Fruit fly (Drosophila melanogaster) whole organism, embryonic: ENCODE data around the gene CG9328.

Experiments used
- Antp ChIP-seq: fragments of 200-800 bp; sonication (Bioruptor generic); optimal IDR thresholded peaks from 3 replicates; lab custom pipeline; 2016; ENCODE audit warnings: missing biosample characterization, missing genetic modification characterization
- CG10321 ChIP-seq: fragments of 200-800 bp; sonication (Bioruptor generic); IDR thresholded peaks from 2 replicates; pipeline ENCODE4 v1.3.6; 2022; ENCODE audit warnings: missing biosample characterization, missing genetic modification characterization
- CG11504 ChIP-seq: fragments of 200-800 bp; sonication (Bioruptor generic); optimal IDR thresholded peaks from 3 replicates; lab custom pipeline; 2019; ENCODE audit warnings: missing biosample characterization, mild to moderate bottlenecking, missing genetic modification characterization, moderate library complexity
- CG11696 ChIP-seq: fragments of 200-800 bp; sonication (Bioruptor generic); IDR thresholded peaks from 2 replicates; pipeline ENCODE4 v1.3.6; 2022; ENCODE audit warnings: missing biosample characterization, missing genetic modification characterization
- CG12659 ChIP-seq: fragments of 200-800 bp; sonication (Bioruptor generic); optimal IDR thresholded peaks from 3 replicates; lab custom pipeline; 2017; ENCODE audit warnings: mild to moderate bottlenecking, missing biosample characterization, missing genetic modification reagents, missing genetic modification characterization
- CG13424 ChIP-seq: fragments of 200-800 bp; sonication (Bioruptor generic); optimal IDR thresholded peaks from 2 replicates; lab custom pipeline; 2019; ENCODE audit warnings: missing biosample characterization, mild to moderate bottlenecking, missing genetic modification characterization, moderate library complexity
- CG13894 ChIP-seq: fragments of 200-800 bp; sonication (Bioruptor generic); optimal IDR thresholded peaks from 3 replicates; lab custom pipeline; 2018; ENCODE audit warnings: missing biosample characterization, mild to moderate bottlenecking, missing genetic modification characterization, moderate library complexity
- CG15696 ChIP-seq: fragments of 200-800 bp; sonication (Bioruptor generic); optimal IDR thresholded peaks from 2 replicates; lab custom pipeline; 2019; ENCODE audit warnings: missing biosample characterization, mild to moderate bottlenecking, missing genetic modification characterization, moderate library complexity
- CG17385 ChIP-seq: fragments of 200-800 bp; sonication (Bioruptor generic); optimal IDR thresholded peaks from 3 replicates; lab custom pipeline; 2018; ENCODE audit warnings: missing biosample characterization, mild to moderate bottlenecking, missing genetic modification characterization
- CG2678 ChIP-seq: fragments of 200-800 bp; sonication (Bioruptor generic); optimal IDR thresholded peaks from 3 replicates; lab custom pipeline; 2019; ENCODE audit warnings: missing biosample characterization, mild to moderate bottlenecking, missing genetic modification characterization, moderate library complexity
- CG31388 ChIP-seq: fragments of 200-800 bp; sonication (Bioruptor generic); optimal IDR thresholded peaks from 2 replicates; lab custom pipeline; 2016; ENCODE audit warnings: missing biosample characterization, missing genetic modification characterization
- CG4820 ChIP-seq: fragments of 200-800 bp; sonication (Bioruptor generic); optimal IDR thresholded peaks from 3 replicates; lab custom pipeline; 2016; ENCODE audit warnings: missing biosample characterization, missing genetic modification characterization
- CG6272 ChIP-seq: fragments of 200-800 bp; sonication (Bioruptor generic); IDR thresholded peaks from 2 replicates; pipeline ENCODE4 v1.3.6; 2022; ENCODE audit warnings: missing biosample characterization, missing genetic modification characterization
- CG7271 ChIP-seq: fragments of 200-800 bp; sonication (Bioruptor generic); optimal IDR thresholded peaks from 2 replicates; lab custom pipeline; 2018; ENCODE audit warnings: missing biosample characterization, mild to moderate bottlenecking, missing genetic modification characterization, moderate library complexity
- CG7357 ChIP-seq: fragments of 200-800 bp; sonication (Bioruptor generic); IDR thresholded peaks from 3 replicates; pipeline ENCODE4 v1.3.6; 2022; ENCODE audit warnings: missing biosample characterization, missing genetic modification characterization
- CG7839 ChIP-seq: fragments of 200-800 bp; sonication (Bioruptor generic); optimal IDR thresholded peaks from 3 replicates; lab custom pipeline; 2018; ENCODE audit warnings: missing biosample characterization, mild to moderate bottlenecking, missing genetic modification characterization, moderate library complexity
- D ChIP-seq, 2 experiments: fragments of 200-800 bp in 1 of 2; fragments of >200 bp in 1 of 2; sonication (Bioruptor generic) in 1 of 2; optimal IDR thresholded peaks; 2 replicates in 1 of 2; 3 replicates in 1 of 2; lab custom pipeline; 2017; ENCODE audit warnings: mild to moderate bottlenecking in 1 of 2, missing biosample characterization in 1 of 2, missing genetic modification characterization in 1 of 2, missing genetic modification reagents in 1 of 2
- D19B ChIP-seq: fragments of 200-800 bp; sonication (Bioruptor generic); optimal IDR thresholded peaks from 2 replicates; lab custom pipeline; 2017; ENCODE audit warnings: missing biosample characterization, mild to moderate bottlenecking, missing genetic modification characterization
- Dip3 ChIP-seq: fragments of 200-800 bp; sonication (Bioruptor generic); optimal IDR thresholded peaks from 3 replicates; lab custom pipeline; 2016; ENCODE audit warnings: missing biosample characterization, missing genetic modification characterization
- E2f1 ChIP-seq: fragments of 200-800 bp; sonication (Bioruptor generic); IDR thresholded peaks from 2 replicates; pipeline ENCODE4 v1.3.6; 2022; ENCODE audit warnings: missing biosample characterization, missing genetic modification characterization
- Fer1 ChIP-seq: fragments of 200-800 bp; sonication (Bioruptor generic); optimal IDR thresholded peaks from 2 replicates; lab custom pipeline; 2017; ENCODE audit warnings: missing biosample characterization, mild to moderate bottlenecking, missing genetic modification characterization
- Pdp1 ChIP-seq, 2 experiments: fragments of 200-800 bp; sonication (Bioruptor generic); optimal IDR thresholded peaks; 3 replicates each; lab custom pipeline; 2016; ENCODE audit warnings: missing biosample characterization in 2 of 2, missing genetic modification characterization in 2 of 2, mild to moderate bottlenecking in 1 of 2, moderate library complexity in 1 of 2
- Sox100B ChIP-seq: fragments of 200-800 bp; sonication (Bioruptor generic); optimal IDR thresholded peaks from 3 replicates; lab custom pipeline; 2018; ENCODE audit warnings: missing biosample characterization, mild to moderate bottlenecking, missing genetic modification characterization
- Stat92E ChIP-seq, 3 experiments: fragments of >200 bp in 2 of 3; fragments of 200-800 bp in 1 of 3; sonication (Bioruptor generic) in 1 of 3; optimal IDR thresholded peaks; 2 replicates each; lab custom pipeline; 2017 to 2019; ENCODE audit warnings: missing biosample characterization in 3 of 3, missing genetic modification characterization in 3 of 3, mild to moderate bottlenecking in 1 of 3, moderate library complexity in 1 of 3
- ab ChIP-seq: fragments of 200-800 bp; sonication (Bioruptor generic); optimal IDR thresholded peaks from 2 replicates; lab custom pipeline; 2016; ENCODE audit warnings: missing biosample characterization, missing genetic modification characterization
- amos ChIP-seq: fragments of 200-800 bp; sonication (Bioruptor generic); IDR thresholded peaks from 2 replicates; pipeline ENCODE4 v1.3.6; 2022; ENCODE audit warnings: missing biosample characterization, missing genetic modification characterization; ENCODE audit not compliant: partially characterized antibody
- ato ChIP-seq: fragments of 200-800 bp; sonication (Bioruptor generic); IDR thresholded peaks from 2 replicates; pipeline ENCODE4 v1.3.6; 2022; ENCODE audit warnings: missing biosample characterization, missing genetic modification characterization; ENCODE audit not compliant: partially characterized antibody
- caup ChIP-seq: fragments of 200-800 bp; sonication (Bioruptor generic); optimal IDR thresholded peaks from 3 replicates; lab custom pipeline; 2017; ENCODE audit warnings: missing biosample characterization, mild to moderate bottlenecking, missing genetic modification characterization, moderate library complexity; ENCODE audit not compliant: severe bottlenecking
- chn ChIP-seq: fragments of 200-800 bp; sonication (Bioruptor generic); optimal IDR thresholded peaks from 2 replicates; lab custom pipeline; 2016; ENCODE audit warnings: missing biosample characterization, missing genetic modification characterization
- crp ChIP-seq, 2 experiments: fragments of 200-800 bp; sonication (Bioruptor generic); optimal IDR thresholded peaks; 2 replicates in 1 of 2; 3 replicates in 1 of 2; lab custom pipeline; 2017; ENCODE audit warnings: missing biosample characterization in 2 of 2, missing genetic modification characterization in 2 of 2, mild to moderate bottlenecking in 1 of 2, moderate library complexity in 1 of 2
- fd102C ChIP-seq: fragments of 200-800 bp; sonication (Bioruptor generic); optimal IDR thresholded peaks from 2 replicates; lab custom pipeline; 2018; ENCODE audit warnings: missing biosample characterization, mild to moderate bottlenecking, missing genetic modification characterization, moderate library complexity
- ftz-f1 ChIP-seq: fragments of 200-800 bp; sonication (Bioruptor generic); optimal IDR thresholded peaks from 2 replicates; lab custom pipeline; 2016; ENCODE audit warnings: missing biosample characterization, missing genetic modification characterization
- gt ChIP-seq: fragments of 200-800 bp; sonication (Bioruptor generic); IDR thresholded peaks from 2 replicates; pipeline ENCODE4 v1.3.6; 2022; ENCODE audit warnings: missing biosample characterization, missing genetic modification characterization
- ham ChIP-seq: fragments of 200-800 bp; sonication (Bioruptor generic); IDR thresholded peaks from 2 replicates; pipeline ENCODE4 v1.3.6; 2022; ENCODE audit warnings: missing biosample characterization, missing genetic modification characterization
- jigr1 ChIP-seq: fragments of 200-800 bp; sonication (Bioruptor generic); IDR thresholded peaks from 3 replicates; pipeline ENCODE4 v1.3.6; 2022; ENCODE audit warnings: missing biosample characterization, missing genetic modification characterization
- lilli ChIP-seq: fragments of 200-800 bp; sonication (Bioruptor generic); optimal IDR thresholded peaks from 3 replicates; lab custom pipeline; 2016; ENCODE audit warnings: missing biosample characterization, missing genetic modification characterization
- odd ChIP-seq: fragments of 200-800 bp; sonication (Bioruptor generic); optimal IDR thresholded peaks from 2 replicates; lab custom pipeline; 2017; ENCODE audit warnings: missing biosample characterization, mild to moderate bottlenecking, missing genetic modification characterization
- peb ChIP-seq: fragments of 200-800 bp; sonication (Bioruptor generic); IDR thresholded peaks from 2 replicates; pipeline ENCODE4 v1.3.6; 2022; ENCODE audit warnings: missing biosample characterization, missing genetic modification characterization
- pros ChIP-seq: fragments of 200-800 bp; sonication (Bioruptor generic); optimal IDR thresholded peaks from 3 replicates; lab custom pipeline; 2019; ENCODE audit warnings: missing biosample characterization, mild to moderate bottlenecking, missing genetic modification characterization, moderate library complexity
- repo ChIP-seq: fragments of 200-800 bp; sonication (Bioruptor generic); optimal IDR thresholded peaks from 2 replicates; lab custom pipeline; 2016; ENCODE audit warnings: missing biosample characterization, missing genetic modification characterization
- row ChIP-seq: fragments of 200-800 bp; sonication (Bioruptor generic); IDR thresholded peaks from 3 replicates; pipeline ENCODE4 v1.3.6; 2022; ENCODE audit warnings: missing biosample characterization, missing genetic modification characterization
- sna ChIP-seq: fragments of 200-800 bp; sonication (Bioruptor generic); IDR thresholded peaks from 2 replicates; pipeline ENCODE4 v1.3.6; 2022; ENCODE audit warnings: missing biosample characterization, missing genetic modification characterization; ENCODE audit not compliant: partially characterized antibody
- stwl ChIP-seq: fragments of 200-800 bp; sonication (Bioruptor generic); optimal IDR thresholded peaks from 3 replicates; lab custom pipeline; 2018; ENCODE audit warnings: missing biosample characterization, mild to moderate bottlenecking, missing genetic modification characterization, moderate library complexity
- ttk ChIP-seq: fragments of 200-800 bp; sonication (Bioruptor generic); IDR thresholded peaks from 2 replicates; pipeline ENCODE4 v2.1.2; 2022; ENCODE audit warnings: missing biosample characterization, missing genetic modification characterization
- wor ChIP-seq: fragments of 200-800 bp; sonication (Bioruptor generic); IDR thresholded peaks from 2 replicates; pipeline ENCODE4 v1.3.6; 2022; ENCODE audit warnings: missing biosample characterization, missing genetic modification characterization
- zen ChIP-seq: fragments of 200-800 bp; sonication (Bioruptor generic); optimal IDR thresholded peaks from 3 replicates; lab custom pipeline; 2018; ENCODE audit warnings: missing biosample characterization, mild to moderate bottlenecking, missing genetic modification characterization, moderate library complexity
- zf30C ChIP-seq: fragments of 200-800 bp; sonication (Bioruptor generic); optimal IDR thresholded peaks from 3 replicates; lab custom pipeline; 2018; ENCODE audit warnings: missing biosample characterization, mild to moderate bottlenecking, missing genetic modification characterization

Gene CG9328

dm6 chr2L:20805624-20806339 is 8.3 kb downstream of the CG9328 start (continued):
- peak in 1 of 2 experiments; percentile 55 for TF ChIP-seq crp (GFP tag; optimal IDR thresholded peaks at IDR 0.05; lab: Kevin White, UChicago)
- TF ChIP-seq fd102C (GFP tag; lab: Kevin White, UChicago): peak; percentile 65
- peak; percentile 81 for TF ChIP-seq CG11696 (GFP tag; lab: Robert Waterston, UW)
- peak; percentile 98 for TF ChIP-seq Fer1 (GFP tag; lab: Kevin White, UChicago)
- TF ChIP-seq Pdp1 (GFP tag; optimal IDR thresholded peaks at IDR 0.05; lab: Kevin White, UChicago): peak; percentile 64 to 83
- peak; percentile 95 for TF ChIP-seq E2f1 (GFP tag; lab: Robert Waterston, UW)
- TF ChIP-seq CG7271 (tag; lab: Kevin White, UChicago): peak; percentile 67
- TF ChIP-seq zf30C: no peak
- TF ChIP-seq amos (GFP tag; lab: Robert Waterston, UW): peak; percentile 29; the same call in 1 of the 2 replicates
- TF ChIP-seq peb (GFP tag; lab: Robert Waterston, UW): peak; percentile 87
- TF ChIP-seq CG15696 (tag; lab: Kevin White, UChicago): peak; percentile 84
- peak; percentile 99 for TF ChIP-seq row
- peak; percentile 90 for TF ChIP-seq CG4820
- peak; percentile 94 for TF ChIP-seq caup (GFP tag; lab: Kevin White, UChicago)
- peak; percentile 97 for TF ChIP-seq CG2678 (tag; lab: Kevin White, UChicago)
- TF ChIP-seq CG17385: peak; percentile 92
- TF ChIP-seq CG31388 (GFP tag; lab: Kevin White, UChicago): peak; percentile 89
- TF ChIP-seq repo (GFP tag; lab: Kevin White, UChicago): peak; percentile 21
- TF ChIP-seq lilli (GFP tag; lab: Kevin White, UChicago): peak; percentile 95
- peak; percentile 90 for TF ChIP-seq jigr1 (GFP tag; lab: Robert Waterston, UW)
- peak in 1 of 3 experiments; percentile 87 for TF ChIP-seq Stat92E (GFP tag; optimal IDR thresholded peaks at IDR 0.05; lab: Kevin White, UChicago)
- peak; percentile 30 for TF ChIP-seq ab
- peak; percentile 95 for TF ChIP-seq CG13424 (tag; lab: Kevin White, UChicago)
- peak; percentile 65 for TF ChIP-seq ftz-f1 (GFP tag; lab: Kevin White, UChicago)
- peak; percentile 92 for TF ChIP-seq Sox100B (GFP tag; lab: Kevin White, UChicago)
- TF ChIP-seq sna (GFP tag; lab: Robert Waterston, UW): peak; percentile 33; the same call in 1 of the 2 replicates
- TF ChIP-seq ato (GFP tag; lab: Robert Waterston, UW): peak; percentile 49; the same call in 1 of the 2 replicates
- TF ChIP-seq Dip3 (GFP tag; lab: Kevin White, UChicago): peak; percentile 85
- TF ChIP-seq CG11504: peak; percentile 95
- peak; percentile 92 for TF ChIP-seq wor
- peak; percentile 94 for TF ChIP-seq odd
- peak; percentile 73; the same call in 1 of the 2 replicates for TF ChIP-seq CG10321 (GFP tag; lab: Robert Waterston, UW)
- peak; percentile 100 for TF ChIP-seq D19B
- TF ChIP-seq CG6272 (GFP tag; lab: Robert Waterston, UW): peak; percentile 92
- TF ChIP-seq CG7357: peak; percentile 90
- peak; percentile 45 for TF ChIP-seq stwl (tag; lab: Kevin White, UChicago)
- peak; percentile 97 for TF ChIP-seq CG12659
- TF ChIP-seq D (optimal IDR thresholded peaks at IDR 0.05; lab: Kevin White, UChicago): no peak
- TF ChIP-seq D (GFP tag; optimal IDR thresholded peaks at IDR 0.05; lab: Kevin White, UChicago): peak; percentile 90
- TF ChIP-seq chn (GFP tag; lab: Kevin White, UChicago): peak; percentile 88
- peak; percentile 91 for TF ChIP-seq ttk (GFP tag; lab: Robert Waterston, UW)
- TF ChIP-seq Antp (GFP tag; lab: Kevin White, UChicago): peak; percentile 17
- TF ChIP-seq ham (GFP tag; lab: Robert Waterston, UW): peak; percentile 88
- peak; percentile 93 for TF ChIP-seq CG13894 (tag; lab: Kevin White, UChicago)
- TF ChIP-seq pros (GFP tag; lab: Kevin White, UChicago): peak; percentile 9
- peak; percentile 75 for TF ChIP-seq gt (GFP tag; lab: Robert Waterston, UW)
- TF ChIP-seq zen (tag; lab: Kevin White, UChicago): peak; percentile 86
- TF ChIP-seq CG7839 (tag; lab: Kevin White, UChicago): peak; percentile 97
